Worm (Caenorhabditis elegans): ENCODE measurements around the gene nhr-66.

nhr-66 gene

DNA sequence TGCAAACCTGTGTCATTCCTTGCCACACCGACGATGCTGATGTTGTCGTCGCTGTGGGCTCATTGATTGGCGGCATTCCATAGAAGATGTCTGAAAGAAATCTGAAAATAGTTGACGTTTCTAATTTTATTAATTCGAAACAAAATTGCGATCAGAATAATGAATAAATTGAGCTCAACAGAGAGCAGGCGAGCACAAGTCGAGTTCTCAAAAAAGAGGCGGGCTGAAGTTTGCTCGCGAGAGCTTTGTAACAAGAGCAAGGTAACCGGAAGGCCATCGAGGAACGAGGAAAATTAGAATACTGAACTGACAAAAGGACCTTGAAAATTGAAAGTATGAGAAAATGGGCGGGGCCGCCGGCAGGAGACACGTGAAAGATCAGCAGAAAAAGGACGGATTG is at the start of gene nhr-66:
Gene nhr-66 (minus strand): TSS at position 101 of the 400 bp plus-strand sequence.
- no peak for TF ChIP-seq tra-4 (tag; optimal IDR thresholded peaks at IDR 0.05)

DNA sequence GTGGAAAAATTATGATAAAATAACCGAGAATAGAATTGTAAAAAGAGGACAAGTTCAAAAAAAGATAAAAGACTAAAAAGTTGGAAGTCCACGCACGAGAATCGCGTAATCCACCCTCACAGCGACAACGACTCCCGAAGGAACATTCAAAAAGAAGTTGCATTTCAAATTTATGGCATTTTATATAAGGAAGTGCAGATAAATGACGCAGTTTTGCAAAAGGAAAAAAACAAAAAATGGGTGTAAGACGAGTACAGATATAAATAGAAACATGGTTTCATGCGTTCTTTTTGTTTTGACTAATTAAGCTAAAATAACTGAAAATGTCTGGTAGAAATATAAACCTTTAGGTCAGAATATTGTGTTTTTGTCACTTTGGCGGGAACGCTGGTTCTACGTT is 46.8 kb upstream of the nhr-66 start:
- TF ChIP-seq tbx-37 (GFP tag; conservative IDR thresholded peaks at IDR 0.05): no peak
- TF ChIP-seq hmbx-1 (tag; optimal IDR thresholded peaks at IDR 0.05): no peak
- TF ChIP-seq ceh-36 (tag; optimal IDR thresholded peaks at IDR 0.05): no peak
- TF ChIP-seq scrt-1 (GFP tag; IDR thresholded peaks at IDR 0.05): no peak
- no peak for TF ChIP-seq tra-4 (tag; optimal IDR thresholded peaks at IDR 0.05)
- no peak for TF ChIP-seq hmg-4 (GFP tag; optimal IDR thresholded peaks at IDR 0.05)
- no peak for TF ChIP-seq ets-7 (tag; optimal IDR thresholded peaks at IDR 0.05)
- TF ChIP-seq ama-1 (optimal IDR thresholded peaks at IDR 0.05): no peak
- no peak for TF ChIP-seq flt-1 (GFP tag; IDR thresholded peaks at IDR 0.05)
- TF ChIP-seq pes-1 (GFP tag; IDR thresholded peaks at IDR 0.05): no peak

ce11 chrIV:8276609-8277008 is 40.2 kb upstream of the nhr-66 start, which contains the start of gene K07H8.12:
Gene K07H8.12 (minus strand): TSS chrIV:8276709.
- TF ChIP-seq tbx-11 (GFP tag; IDR thresholded peaks at IDR 0.05) (no peak), pes-1 (GFP tag; IDR thresholded peaks at IDR 0.05) (no peak), hnd-1 (tag; optimal IDR thresholded peaks at IDR 0.05) (no peak), ceh-36 (tag; optimal IDR thresholded peaks at IDR 0.05) (no peak), scrt-1 (GFP tag; IDR thresholded peaks at IDR 0.05) (no peak), tra-4 (tag; optimal IDR thresholded peaks at IDR 0.05) (no peak), hmg-4 (GFP tag; optimal IDR thresholded peaks at IDR 0.05) (no peak), flt-1 (GFP tag; IDR thresholded peaks at IDR 0.05) (no peak), tbx-37 (GFP tag; conservative IDR thresholded peaks at IDR 0.05) (no peak), sea-1 (GFP tag; conservative IDR thresholded peaks at IDR 0.05) (no peak)

DNA sequence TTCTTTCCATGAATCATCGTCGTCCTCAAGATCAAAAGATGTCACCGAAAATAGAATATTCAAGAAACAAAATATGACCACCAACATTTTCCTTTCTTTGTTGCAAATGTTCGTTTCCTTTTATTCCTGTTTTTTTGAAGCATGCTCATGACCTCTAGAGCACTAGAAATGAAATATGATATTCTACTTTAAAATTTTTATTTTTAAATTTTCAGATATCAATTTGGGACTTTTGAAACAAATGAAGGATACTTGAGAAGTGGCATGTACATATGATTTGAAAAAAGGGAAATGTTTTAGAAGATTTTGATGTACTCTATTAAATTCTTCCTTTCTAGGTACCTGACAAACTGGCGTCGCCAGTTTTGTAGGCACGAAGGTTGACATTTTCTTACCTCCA is 38.8 kb upstream of the nhr-66 start, which contains the start of gene K07H8.11:
Gene K07H8.11 (minus strand): TSS at position 101 of the 400 bp plus-strand sequence.
- TF ChIP-seq ama-1 (optimal IDR thresholded peaks at IDR 0.05) (no peak), tbx-37 (GFP tag; conservative IDR thresholded peaks at IDR 0.05) (no peak), pes-1 (GFP tag; IDR thresholded peaks at IDR 0.05) (no peak), ets-7 (tag; optimal IDR thresholded peaks at IDR 0.05) (no peak), B0310.2 (tag; optimal IDR thresholded peaks at IDR 0.05) (no peak), hmg-4 (GFP tag; optimal IDR thresholded peaks at IDR 0.05) (no peak)

DNA sequence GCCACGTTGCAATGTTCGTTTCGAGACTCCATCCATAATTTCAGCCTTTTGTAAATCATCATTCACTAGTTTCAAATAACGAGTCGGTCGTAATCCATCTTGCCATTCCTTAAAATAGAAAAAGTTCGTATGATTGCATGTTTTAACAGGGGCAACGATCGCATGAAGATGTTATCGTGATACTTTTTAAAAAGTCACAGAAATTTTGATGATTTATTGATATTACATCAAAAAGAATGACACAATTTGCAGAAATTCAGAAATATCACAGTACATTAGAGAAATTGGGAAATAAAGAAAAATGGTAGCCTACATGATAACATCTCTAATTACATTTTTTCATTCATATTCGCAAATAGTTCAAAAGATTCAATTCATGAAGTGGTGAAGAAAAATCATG is 36.9 kb upstream of the nhr-66 start:
- TF ChIP-seq B0310.2 (tag; optimal IDR thresholded peaks at IDR 0.05) (no peak), pes-1 (GFP tag; IDR thresholded peaks at IDR 0.05) (no peak), tra-4 (tag; optimal IDR thresholded peaks at IDR 0.05) (no peak), scrt-1 (GFP tag; IDR thresholded peaks at IDR 0.05) (no peak), ceh-36 (tag; optimal IDR thresholded peaks at IDR 0.05) (no peak), flt-1 (GFP tag; IDR thresholded peaks at IDR 0.05) (no peak), tbx-37 (GFP tag; conservative IDR thresholded peaks at IDR 0.05) (no peak), tbx-11 (GFP tag; IDR thresholded peaks at IDR 0.05) (no peak), ceh-13 (GFP tag; optimal IDR thresholded peaks at IDR 0.05) (no peak), ama-1 (optimal IDR thresholded peaks at IDR 0.05) (no peak), hnd-1 (tag; optimal IDR thresholded peaks at IDR 0.05) (no peak), hmg-4 (GFP tag; optimal IDR thresholded peaks at IDR 0.05) (no peak), hmbx-1 (tag; optimal IDR thresholded peaks at IDR 0.05) (no peak), sea-1 (GFP tag; conservative IDR thresholded peaks at IDR 0.05) (no peak), F13C5.2 (tag; optimal IDR thresholded peaks at IDR 0.05) (no peak)

- no peak for TF ChIP-seq ama-1 (optimal IDR thresholded peaks at IDR 0.05)
- no peak for TF ChIP-seq tbx-11 (GFP tag; IDR thresholded peaks at IDR 0.05)
- no peak for TF ChIP-seq ceh-13 (GFP tag; optimal IDR thresholded peaks at IDR 0.05)
- no peak for TF ChIP-seq flt-1 (GFP tag; IDR thresholded peaks at IDR 0.05)
- TF ChIP-seq hmbx-1 (tag; optimal IDR thresholded peaks at IDR 0.05): no peak
- no peak for TF ChIP-seq scrt-1 (GFP tag; IDR thresholded peaks at IDR 0.05)
- TF ChIP-seq ets-7 (tag; optimal IDR thresholded peaks at IDR 0.05): no peak
- no peak for TF ChIP-seq sea-1 (GFP tag; conservative IDR thresholded peaks at IDR 0.05)
- no peak for TF ChIP-seq hmg-4 (GFP tag; optimal IDR thresholded peaks at IDR 0.05)
- no peak for TF ChIP-seq B0310.2 (tag; optimal IDR thresholded peaks at IDR 0.05)
- TF ChIP-seq aly-1 (tag; optimal IDR thresholded peaks at IDR 0.05): no peak
- no peak for TF ChIP-seq tra-4 (tag; optimal IDR thresholded peaks at IDR 0.05)
- no peak for TF ChIP-seq F13C5.2 (tag; optimal IDR thresholded peaks at IDR 0.05)
- TF ChIP-seq tbx-37 (GFP tag; conservative IDR thresholded peaks at IDR 0.05): no peak
- TF ChIP-seq ceh-36 (tag; optimal IDR thresholded peaks at IDR 0.05): no peak
- no peak for TF ChIP-seq hnd-1 (tag; optimal IDR thresholded peaks at IDR 0.05)
Observed at ce11 chrIV:8268024-8268423, 31.6 kb upstream of the nhr-66 start, which contains the start of the genes K07H8.5 and K07H8.8. Gene K07H8.5 (plus strand): TSS chrIV:8268324. Gene K07H8.8 (minus strand): TSS chrIV:8268412.

- no peak for TF ChIP-seq B0310.2 (tag; optimal IDR thresholded peaks at IDR 0.05)
- TF ChIP-seq ceh-36 (tag; optimal IDR thresholded peaks at IDR 0.05): no peak
- TF ChIP-seq pes-1 (GFP tag; IDR thresholded peaks at IDR 0.05): no peak
- TF ChIP-seq hmg-4 (GFP tag; optimal IDR thresholded peaks at IDR 0.05): no peak
Observed at ce11 chrIV:8266024-8266949, 29.9 kb upstream of the nhr-66 start.

ce11 chrIV:8262671-8263070 is 26.3 kb upstream of the nhr-66 start:
- TF ChIP-seq hnd-1 (tag; optimal IDR thresholded peaks at IDR 0.05) (no peak), ceh-13 (GFP tag; optimal IDR thresholded peaks at IDR 0.05) (no peak)
